Worm (Caenorhabditis elegans) whole organism, young adult: ENCODE results near the gene F47B10.3.

Experiments used
- Y53G8AR.9 ChIP-seq: fragments of 200-800 bp; sonication (Bioruptor generic); conservative IDR thresholded peaks from 2 replicates; pipeline ENCODE4 v1.3.6; 2022; ENCODE audit warnings: missing genetic modification reagents, missing genetic modification characterization, missing compliant biosample characterization
- ceh-58 ChIP-seq: fragments of 200-800 bp; sonication (Bioruptor generic); IDR thresholded peaks from 2 replicates; pipeline ENCODE4 v1.3.6; 2022; ENCODE audit warnings: missing genetic modification characterization, missing compliant biosample characterization
- hlh-26 ChIP-seq: fragments of 200-800 bp; sonication (Bioruptor generic); conservative IDR thresholded peaks from 2 replicates; pipeline ENCODE4 v1.3.6; 2022; ENCODE audit warnings: missing genetic modification reagents, missing genetic modification characterization, missing compliant biosample characterization
- unc-62 ChIP-seq: fragments of 150-350 bp; optimal IDR thresholded peaks from 2 replicates; lab custom pipeline; 2014; ENCODE audit warnings: missing biosample characterization, missing genetic modification reagents, missing genetic modification characterization
- zfh-2 ChIP-seq: fragments of 200-800 bp; sonication (Bioruptor generic); conservative IDR thresholded peaks from 2 replicates; pipeline ENCODE4 v1.3.6; 2022; ENCODE audit warnings: missing genetic modification reagents, missing genetic modification characterization, missing compliant biosample characterization

- TF ChIP-seq unc-62 (GFP tag; lab: Kevin White, UChicago) (no peak), hlh-26 (GFP tag; lab: Robert Waterston, UW) (no peak), zfh-2 (no peak), Y53G8AR.9 (GFP tag; lab: Robert Waterston, UW) (no peak), ceh-58 (GFP tag; lab: Robert Waterston, UW) (no peak)
Observed at ce11 chrX:10928948-10929563, 37.1 kb downstream of the F47B10.3 start, which contains the start of gene dgn-1.
